1 fruit fly cellular context compared by ENCODE assay signal in the genomic region with DNA sequence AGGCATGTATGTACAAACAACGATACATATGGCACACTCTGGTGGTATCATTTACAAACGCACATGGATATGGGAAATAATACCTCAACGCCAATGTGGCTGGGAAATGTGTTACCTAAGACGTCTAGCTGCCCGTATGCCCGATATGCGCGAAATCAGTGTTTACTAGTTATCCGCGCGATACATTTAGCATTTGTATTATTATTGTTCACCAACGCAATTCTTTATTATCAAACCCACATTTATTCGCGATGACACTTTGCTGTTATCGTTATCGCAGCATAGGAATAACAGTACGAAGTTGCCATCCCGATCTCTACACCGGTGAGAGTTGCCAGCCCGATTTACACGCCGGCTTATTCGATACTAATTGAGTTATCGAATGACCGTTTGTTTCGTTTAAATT.
TF ChIP-seq lines count a peak whose summit lies in the region.

A gene (minus strand): TSS at position 294 of the 406 bp plus-strand sequence.

TF ChIP-seq in whole organism, embryonic, 481 proteins besides CTCF, POLR2A, EP300 and RAD21 (continued from another document):
- TF ChIP-seq CG4820 (GFP tag; optimal IDR thresholded peaks at IDR 0.05; lab: Kevin White, UChicago) (no peak), stc (GFP tag; IDR thresholded peaks at IDR 0.05; lab: Robert Waterston, UW) (no peak), D (optimal IDR thresholded peaks at IDR 0.05; lab: Kevin White, UChicago) (no peak), D (GFP tag; optimal IDR thresholded peaks at IDR 0.05; lab: Kevin White, UChicago) (no peak), Sry-δ (GFP tag; optimal IDR thresholded peaks at IDR 0.05; lab: Kevin White, UChicago) (peak; percentile 93), CG2116 (GFP tag; optimal IDR thresholded peaks at IDR 0.05; lab: Kevin White, UChicago) (peak; percentile 68), CG4328 (GFP tag; optimal IDR thresholded peaks at IDR 0.05; lab: Kevin White, UChicago) (no peak), CG3065 (GFP tag; optimal IDR thresholded peaks at IDR 0.05; lab: Kevin White, UChicago) (no peak), Atf-2 (GFP tag; optimal IDR thresholded peaks at IDR 0.05; lab: Kevin White, UChicago) (no peak), CG34422 (GFP tag; IDR thresholded peaks at IDR 0.05; lab: Robert Waterston, UW) (peak; percentile 63; the same call in 1 of the 3 replicates), ewg (GFP tag; optimal IDR thresholded peaks at IDR 0.05; lab: Kevin White, UChicago) (no peak), CG2202 (tag; optimal IDR thresholded peaks at IDR 0.05; lab: Kevin White, UChicago) (no peak), hkb (optimal IDR thresholded peaks at IDR 0.05; lab: Kevin White, UChicago) (no peak), hkb (GFP tag; IDR thresholded peaks at IDR 0.05; lab: Robert Waterston, UW) (no peak), jing (GFP tag; optimal IDR thresholded peaks at IDR 0.05; lab: Kevin White, UChicago) (no peak), nom (GFP tag; optimal IDR thresholded peaks at IDR 0.05; lab: Kevin White, UChicago) (no peak), gro (GFP tag; optimal IDR thresholded peaks at IDR 0.05; lab: Kevin White, UChicago) (peak; percentile 47), Dfd (GFP tag; optimal IDR thresholded peaks at IDR 0.05; lab: Kevin White, UChicago) (no peak), Dip2 (GFP tag; IDR thresholded peaks at IDR 0.05; lab: Robert Waterston, UW) (no peak), chn (GFP tag; optimal IDR thresholded peaks at IDR 0.05; lab: Kevin White, UChicago) (no peak), dysf (GFP tag; IDR thresholded peaks at IDR 0.05; lab: Robert Waterston, UW) (no peak), ro (GFP tag; IDR thresholded peaks at IDR 0.05; lab: Robert Waterston, UW) (no peak), Fer1 (GFP tag; optimal IDR thresholded peaks at IDR 0.05; lab: Kevin White, UChicago) (peak; percentile 27), sima (GFP tag; optimal IDR thresholded peaks at IDR 0.05; lab: Kevin White, UChicago) (no peak), Pdp1 (GFP tag; optimal IDR thresholded peaks at IDR 0.05; lab: Kevin White, UChicago) (peak in 1 of 2 experiments; percentile 72), Dbx (GFP tag; IDR thresholded peaks at IDR 0.05; lab: Robert Waterston, UW) (peak; percentile 22; the same call in 1 of the 3 replicates), CG3281 (GFP tag; optimal IDR thresholded peaks at IDR 0.05; lab: Kevin White, UChicago) (no peak), Mrtf (GFP tag; IDR thresholded peaks at IDR 0.05; lab: Robert Waterston, UW) (no peak), ERR (GFP tag; optimal IDR thresholded peaks at IDR 0.05; lab: Kevin White, UChicago) (no peak), NC2α (GFP tag; optimal IDR thresholded peaks at IDR 0.05; lab: Kevin White, UChicago) (no peak), klu (GFP tag; IDR thresholded peaks at IDR 0.05; lab: Robert Waterston, UW) (no peak), pan (optimal IDR thresholded peaks at IDR 0.05; lab: Kevin White, UChicago) (no peak), pan (GFP tag; optimal IDR thresholded peaks at IDR 0.05 in 1 of 2, IDR thresholded peaks at IDR 0.05 in 1 of 2) (no peak), CG17328 (GFP tag; IDR thresholded peaks at IDR 0.05; lab: Robert Waterston, UW) (no peak), Hsf (GFP tag; optimal IDR thresholded peaks at IDR 0.05; lab: Kevin White, UChicago) (no peak), grn (GFP tag; optimal IDR thresholded peaks at IDR 0.05; lab: Kevin White, UChicago) (no peak), lmd (GFP tag; IDR thresholded peaks at IDR 0.05; lab: Robert Waterston, UW) (no peak), CG16815 (GFP tag; optimal IDR thresholded peaks at IDR 0.05; lab: Kevin White, UChicago) (no peak), Hr51 (GFP tag; optimal IDR thresholded peaks at IDR 0.05; lab: Kevin White, UChicago) (no peak), CG2712 (tag; optimal IDR thresholded peaks at IDR 0.05; lab: Kevin White, UChicago) (peak; percentile 33), pfk (GFP tag; optimal IDR thresholded peaks at IDR 0.05; lab: Kevin White, UChicago) (peak; percentile 68), Blimp-1 (GFP tag; optimal IDR thresholded peaks at IDR 0.05; lab: Kevin White, UChicago) (no peak), gsb (GFP tag; IDR thresholded peaks at IDR 0.05; lab: Robert Waterston, UW) (no peak), nau (GFP tag; optimal IDR thresholded peaks at IDR 0.05; lab: Kevin White, UChicago) (no peak), B-H1 (GFP tag; IDR thresholded peaks at IDR 0.05; lab: Robert Waterston, UW) (no peak), trem (tag; optimal IDR thresholded peaks at IDR 0.05; lab: Kevin White, UChicago) (peak; percentile 80), twi (tag; optimal IDR thresholded peaks at IDR 0.05; lab: Kevin White, UChicago) (peak; percentile 19), Kr (GFP tag; optimal IDR thresholded peaks at IDR 0.05; lab: Kevin White, UChicago) (no peak), CG12659 (GFP tag; optimal IDR thresholded peaks at IDR 0.05; lab: Kevin White, UChicago) (peak; percentile 77), CG7987 (GFP tag; optimal IDR thresholded peaks at IDR 0.05; lab: Kevin White, UChicago) (peak; percentile 29), fd3F (GFP tag; optimal IDR thresholded peaks at IDR 0.05; lab: Kevin White, UChicago) (no peak), CG7963 (GFP tag; IDR thresholded peaks at IDR 0.05; lab: Robert Waterston, UW; ENCODE audit: partially characterized antibody) (peak; percentile 26; the same call in 2 of the 3 replicates), CG6689 (GFP tag; IDR thresholded peaks at IDR 0.05; lab: Robert Waterston, UW) (no peak), Fer2 (tag; optimal IDR thresholded peaks at IDR 0.05; lab: Kevin White, UChicago) (no peak), CG2199 (GFP tag; IDR thresholded peaks at IDR 0.05; lab: Robert Waterston, UW) (no peak), gt (GFP tag; IDR thresholded peaks at IDR 0.05; lab: Robert Waterston, UW) (no peak), CG12071 (GFP tag; optimal IDR thresholded peaks at IDR 0.05; lab: Kevin White, UChicago) (no peak), CG9817 (tag; optimal IDR thresholded peaks at IDR 0.05; lab: Kevin White, UChicago) (no peak), esg (GFP tag; conservative IDR thresholded peaks at IDR 0.05; lab: Robert Waterston, UW) (no peak), Dref (GFP tag; IDR thresholded peaks at IDR 0.05; lab: Robert Waterston, UW) (peak; percentile 98), bsh (GFP tag; optimal IDR thresholded peaks at IDR 0.05; lab: Kevin White, UChicago) (no peak), CG9437 (GFP tag; optimal IDR thresholded peaks at IDR 0.05; lab: Kevin White, UChicago) (no peak), Abd-B (GFP tag; optimal IDR thresholded peaks at IDR 0.05; lab: Kevin White, UChicago) (no peak), CG2120 (GFP tag; optimal IDR thresholded peaks at IDR 0.05; lab: Kevin White, UChicago) (peak; percentile 23), fd102C (GFP tag; optimal IDR thresholded peaks at IDR 0.05; lab: Kevin White, UChicago) (no peak), zfh1 (GFP tag; IDR thresholded peaks at IDR 0.05; lab: Robert Waterston, UW) (no peak), fd64A (GFP tag; optimal IDR thresholded peaks at IDR 0.05; lab: Kevin White, UChicago) (no peak), CG8290 (GFP tag; optimal IDR thresholded peaks at IDR 0.05; lab: Kevin White, UChicago) (no peak), CG8290 (tag; optimal IDR thresholded peaks at IDR 0.05; lab: Kevin White, UChicago) (no peak), inv (GFP tag; IDR thresholded peaks at IDR 0.05; lab: Robert Waterston, UW; ENCODE audit: partially characterized antibody) (no peak), sug (tag; optimal IDR thresholded peaks at IDR 0.05; lab: Kevin White, UChicago) (peak; percentile 50), jumu (GFP tag; optimal IDR thresholded peaks at IDR 0.05; lab: Kevin White, UChicago) (no peak), sim (GFP tag; IDR thresholded peaks at IDR 0.05; lab: Robert Waterston, UW) (no peak), chm (GFP tag; IDR thresholded peaks at IDR 0.05; lab: Robert Waterston, UW) (no peak), Trl (optimal IDR thresholded peaks at IDR 0.05; lab: Kevin White, UChicago) (no peak), Trl (GFP tag; optimal IDR thresholded peaks at IDR 0.05; lab: Kevin White, UChicago) (no peak), CG6175 (GFP tag; IDR thresholded peaks at IDR 0.05; lab: Robert Waterston, UW) (no peak), salm (tag; optimal IDR thresholded peaks at IDR 0.05; lab: Kevin White, UChicago) (no peak), eyg (GFP tag; optimal IDR thresholded peaks at IDR 0.05; lab: Kevin White, UChicago) (no peak), Med (GFP tag; lab: Kevin White, UChicago) (peak; percentile 83), CG32532 (GFP tag; IDR thresholded peaks at IDR 0.05; lab: Robert Waterston, UW) (no peak), CG3407 (GFP tag; optimal IDR thresholded peaks at IDR 0.05; lab: Kevin White, UChicago) (no peak), Awh (GFP tag; IDR thresholded peaks at IDR 0.05; lab: Robert Waterston, UW) (no peak), CG12299 (tag; optimal IDR thresholded peaks at IDR 0.05; lab: Kevin White, UChicago) (no peak), run (tag; optimal IDR thresholded peaks at IDR 0.05; lab: Kevin White, UChicago) (no peak), CG43689 (GFP tag; IDR thresholded peaks at IDR 0.05; lab: Robert Waterston, UW) (no peak), CG4404 (GFP tag; IDR thresholded peaks at IDR 0.05; lab: Robert Waterston, UW) (no peak), Mes4 (GFP tag; optimal IDR thresholded peaks at IDR 0.05; lab: Kevin White, UChicago) (no peak), CG3163 (GFP tag; optimal IDR thresholded peaks at IDR 0.05; lab: Kevin White, UChicago) (no peak), Oli (tag; optimal IDR thresholded peaks at IDR 0.05; lab: Kevin White, UChicago) (no peak), ci (GFP tag; IDR thresholded peaks at IDR 0.05; lab: Robert Waterston, UW) (no peak), Neu2 (GFP tag; optimal IDR thresholded peaks at IDR 0.05; lab: Kevin White, UChicago; ENCODE audit: borderline replicate concordance) (no peak), CG6272 (GFP tag; IDR thresholded peaks at IDR 0.05; lab: Robert Waterston, UW) (no peak), kah (GFP tag; optimal IDR thresholded peaks at IDR 0.05; lab: Kevin White, UChicago) (no peak), CG7928 (GFP tag; optimal IDR thresholded peaks at IDR 0.05; lab: Kevin White, UChicago) (no peak)
